Fruit fly (Drosophila melanogaster) whole organism, embryonic: ENCODE results near the gene CG43675.

Source experiments
- Asciz ChIP-seq: fragments of 200-800 bp; sonication (Bioruptor generic); optimal IDR thresholded peaks from 2 replicates; lab custom pipeline; 2017; ENCODE audit warnings: missing biosample characterization, mild to moderate bottlenecking, missing genetic modification characterization, missing genetic modification reagents
- Atf6 ChIP-seq: fragments of 200-800 bp; sonication (Bioruptor generic); IDR thresholded peaks from 2 replicates; pipeline ENCODE4 v1.3.6; 2022; ENCODE audit warnings: missing biosample characterization, missing genetic modification characterization
- Bteb2 ChIP-seq: fragments of 200-800 bp; sonication (Bioruptor generic); optimal IDR thresholded peaks from 2 replicates; lab custom pipeline; 2016; ENCODE audit warnings: missing biosample characterization, missing genetic modification characterization
- CG10274 ChIP-seq: fragments of 200-800 bp; sonication (Bioruptor generic); optimal IDR thresholded peaks from 3 replicates; lab custom pipeline; 2017; ENCODE audit warnings: missing biosample characterization, mild to moderate bottlenecking, missing genetic modification characterization
- CG11504 ChIP-seq: fragments of 200-800 bp; sonication (Bioruptor generic); optimal IDR thresholded peaks from 3 replicates; lab custom pipeline; 2019; ENCODE audit warnings: missing biosample characterization, mild to moderate bottlenecking, missing genetic modification characterization, moderate library complexity
- CG12155 ChIP-seq: fragments of 200-800 bp; sonication (Bioruptor generic); optimal IDR thresholded peaks from 3 replicates; lab custom pipeline; 2016; ENCODE audit warnings: missing biosample characterization, missing genetic modification characterization
- CG12769 ChIP-seq: fragments of 200-800 bp; sonication (Bioruptor generic); optimal IDR thresholded peaks from 2 replicates; lab custom pipeline; 2019; ENCODE audit warnings: missing biosample characterization, mild to moderate bottlenecking, missing genetic modification characterization, moderate library complexity
- CG13624 ChIP-seq: fragments of 200-800 bp; sonication (Bioruptor generic); optimal IDR thresholded peaks from 2 replicates; lab custom pipeline; 2016; ENCODE audit warnings: missing biosample characterization, missing genetic modification characterization
- CG15011 ChIP-seq: fragments of 200-800 bp; sonication (Bioruptor generic); optimal IDR thresholded peaks from 3 replicates; lab custom pipeline; 2018; ENCODE audit warnings: missing biosample characterization, mild to moderate bottlenecking, missing genetic modification characterization
- CG15073 ChIP-seq: fragments of 200-800 bp; sonication (Bioruptor generic); optimal IDR thresholded peaks from 2 replicates; lab custom pipeline; 2016; ENCODE audit warnings: missing biosample characterization, missing genetic modification characterization
- CG15269 ChIP-seq: fragments of 200-800 bp; sonication (Bioruptor generic); optimal IDR thresholded peaks from 2 replicates; lab custom pipeline; 2018; ENCODE audit warnings: missing biosample characterization, mild to moderate bottlenecking, missing genetic modification characterization, moderate library complexity
- CG16863 ChIP-seq: fragments of 200-800 bp; sonication (Bioruptor generic); optimal IDR thresholded peaks from 3 replicates; lab custom pipeline; 2016; ENCODE audit warnings: missing biosample characterization, missing genetic modification characterization
- CG17186 ChIP-seq: fragments of 200-800 bp; sonication (Bioruptor generic); optimal IDR thresholded peaks from 3 replicates; lab custom pipeline; 2017; ENCODE audit warnings: missing biosample characterization, missing genetic modification reagents, missing genetic modification characterization
- CG17912 ChIP-seq: fragments of 200-800 bp; sonication (Bioruptor generic); optimal IDR thresholded peaks from 2 replicates; lab custom pipeline; 2018; ENCODE audit warnings: missing biosample characterization, mild to moderate bottlenecking, missing genetic modification characterization
- CG31441 ChIP-seq: fragments of 200-800 bp; sonication (Bioruptor generic); IDR thresholded peaks from 2 replicates; pipeline ENCODE4 v1.3.6; 2022; ENCODE audit warnings: missing biosample characterization, missing genetic modification characterization
- CG43689 ChIP-seq: fragments of 200-800 bp; sonication (Bioruptor generic); IDR thresholded peaks from 2 replicates; pipeline ENCODE4 v1.3.6; 2022; ENCODE audit warnings: missing biosample characterization, missing genetic modification characterization
- CG5180 ChIP-seq: fragments of 200-800 bp; sonication (Bioruptor generic); optimal IDR thresholded peaks from 3 replicates; lab custom pipeline; 2017; ENCODE audit warnings: missing biosample characterization, missing genetic modification characterization, mild to moderate bottlenecking, moderate library complexity, missing genetic modification reagents
- CG5953 ChIP-seq: fragments of 200-800 bp; sonication (Bioruptor generic); IDR thresholded peaks from 2 replicates; pipeline ENCODE4 v1.3.6; 2022; ENCODE audit warnings: missing biosample characterization, missing genetic modification characterization
- CG8290 ChIP-seq, 3 experiments: fragments of 200-800 bp; sonication (Bioruptor generic); optimal IDR thresholded peaks; 2 replicates each; lab custom pipeline; 2016 to 2019; ENCODE audit warnings: missing biosample characterization in 3 of 3, missing genetic modification characterization in 3 of 3, mild to moderate bottlenecking in 2 of 3, moderate library complexity in 1 of 3
- CG9437 ChIP-seq: fragments of 200-800 bp; sonication (Bioruptor generic); optimal IDR thresholded peaks from 2 replicates; lab custom pipeline; 2018; ENCODE audit warnings: missing biosample characterization, mild to moderate bottlenecking, missing genetic modification characterization
- CrebB ChIP-seq: fragments of 200-800 bp; sonication (Bioruptor generic); optimal IDR thresholded peaks from 3 replicates; lab custom pipeline; 2018; ENCODE audit warnings: missing biosample characterization, mild to moderate bottlenecking, missing genetic modification characterization
- ERR ChIP-seq: fragments of 200-800 bp; sonication (Bioruptor generic); optimal IDR thresholded peaks from 2 replicates; lab custom pipeline; 2016; ENCODE audit warnings: missing biosample characterization, missing genetic modification characterization
- Fer1 ChIP-seq: fragments of 200-800 bp; sonication (Bioruptor generic); optimal IDR thresholded peaks from 2 replicates; lab custom pipeline; 2017; ENCODE audit warnings: missing biosample characterization, mild to moderate bottlenecking, missing genetic modification characterization
- H15 ChIP-seq: fragments of 200-800 bp; sonication (Bioruptor generic); IDR thresholded peaks from 3 replicates; pipeline ENCODE4 v1.3.6; 2022; ENCODE audit warnings: missing biosample characterization, missing genetic modification characterization
- NC2α ChIP-seq: fragments of 200-800 bp; sonication (Bioruptor generic); optimal IDR thresholded peaks from 2 replicates; lab custom pipeline; 2016; ENCODE audit warnings: missing biosample characterization, missing genetic modification characterization
- NK7.1 ChIP-seq: fragments of 200-800 bp; sonication (Bioruptor generic); optimal IDR thresholded peaks from 3 replicates; lab custom pipeline; 2016; ENCODE audit warnings: missing biosample characterization, missing genetic modification characterization
- Six4 ChIP-seq: fragments of 200-800 bp; sonication (Bioruptor generic); optimal IDR thresholded peaks from 2 replicates; lab custom pipeline; 2016; ENCODE audit warnings: missing biosample characterization, missing genetic modification characterization
- ac ChIP-seq: fragments of 200-800 bp; sonication (Bioruptor generic); optimal IDR thresholded peaks from 3 replicates; lab custom pipeline; 2017; ENCODE audit warnings: missing biosample characterization, mild to moderate bottlenecking, missing genetic modification characterization
- ara ChIP-seq: fragments of 200-800 bp; sonication (Bioruptor generic); IDR thresholded peaks from 2 replicates; pipeline ENCODE4 v1.3.6; 2022; ENCODE audit warnings: missing biosample characterization, missing genetic modification characterization
- bowl ChIP-seq: fragments of 200-800 bp; sonication (Bioruptor generic); IDR thresholded peaks from 2 replicates; pipeline ENCODE4 v1.3.6; 2022; ENCODE audit warnings: missing biosample characterization, missing genetic modification characterization
- br ChIP-seq: fragments of >200 bp; optimal IDR thresholded peaks from 2 replicates; lab custom pipeline; 2017
- fd96Cb ChIP-seq: fragments of 200-800 bp; sonication (Bioruptor generic); optimal IDR thresholded peaks from 2 replicates; lab custom pipeline; 2018; ENCODE audit warnings: missing biosample characterization, mild to moderate bottlenecking, missing genetic modification characterization, moderate library complexity
- gem ChIP-seq: fragments of 200-800 bp; sonication (Bioruptor generic); optimal IDR thresholded peaks from 2 replicates; lab custom pipeline; 2019; ENCODE audit warnings: missing biosample characterization, mild to moderate bottlenecking, missing genetic modification characterization, moderate library complexity
- grn ChIP-seq: fragments of 200-800 bp; sonication (Bioruptor generic); optimal IDR thresholded peaks from 3 replicates; lab custom pipeline; 2017; ENCODE audit warnings: missing biosample characterization, missing genetic modification characterization
- hkb ChIP-seq, 2 experiments: fragments of 200-800 bp in 1 of 2; fragments of >200 bp in 1 of 2; sonication (Bioruptor generic) in 1 of 2; IDR thresholded peaks in 1 of 2; optimal IDR thresholded peaks in 1 of 2; 2 replicates each; pipeline versions ENCODE4 v1.3.6 to Lab custom; 2017 to 2022; ENCODE audit warnings: missing biosample characterization in 1 of 2, missing genetic modification characterization in 1 of 2
- hth ChIP-seq: fragments of >200 bp; optimal IDR thresholded peaks from 2 replicates; lab custom pipeline; 2017; ENCODE audit warnings: inconsistent platforms
- insv ChIP-seq, 2 experiments: fragments of 200-800 bp; sonication (Bioruptor generic); optimal IDR thresholded peaks; 3 replicates each; lab custom pipeline; 2016 to 2018; ENCODE audit warnings: missing biosample characterization in 2 of 2, missing genetic modification characterization in 2 of 2
- lola ChIP-seq, 3 experiments: fragments of >200 bp in 2 of 3; fragments of 200-800 bp in 1 of 3; sonication (Bioruptor generic) in 1 of 3; optimal IDR thresholded peaks; 2 replicates each; lab custom pipeline; 2017 to 2019; ENCODE audit warnings: missing biosample characterization in 3 of 3, missing genetic modification characterization in 3 of 3, mild to moderate bottlenecking in 1 of 3, moderate library complexity in 1 of 3
- p53 ChIP-seq: fragments of 200-800 bp; sonication (Bioruptor generic); optimal IDR thresholded peaks from 2 replicates; lab custom pipeline; 2016; ENCODE audit warnings: missing biosample characterization, missing genetic modification characterization
- pan ChIP-seq, 4 experiments: fragments of >200 bp in 3 of 4; fragments of 200-800 bp in 1 of 4; sonication (Bioruptor generic) in 1 of 4; optimal IDR thresholded peaks in 3 of 4; IDR thresholded peaks in 1 of 4; 2 replicates each; pipeline versions ENCODE4 v1.3.6 to Lab custom; 2017 to 2022; ENCODE audit warnings: missing biosample characterization in 2 of 4, missing genetic modification characterization in 2 of 4, mixed read lengths in 1 of 4
- pb ChIP-seq: fragments of 200-800 bp; sonication (Bioruptor generic); optimal IDR thresholded peaks from 3 replicates; lab custom pipeline; 2016; ENCODE audit warnings: missing biosample characterization, missing genetic modification characterization
- phol ChIP-seq: fragments of 200-800 bp; sonication (Bioruptor generic); optimal IDR thresholded peaks from 3 replicates; lab custom pipeline; 2018; ENCODE audit warnings: missing biosample characterization, mild to moderate bottlenecking, missing genetic modification characterization, moderate library complexity
- pum ChIP-seq: fragments of 200-800 bp; sonication (Bioruptor generic); optimal IDR thresholded peaks from 2 replicates; lab custom pipeline; 2016; ENCODE audit warnings: missing biosample characterization, missing genetic modification characterization
- ranshi ChIP-seq: fragments of 200-800 bp; sonication (Bioruptor generic); IDR thresholded peaks from 2 replicates; pipeline ENCODE4 v1.3.6; 2022; ENCODE audit warnings: missing biosample characterization, missing genetic modification characterization
- shn ChIP-seq: fragments of 200-800 bp; sonication (Bioruptor generic); optimal IDR thresholded peaks from 3 replicates; lab custom pipeline; 2016; ENCODE audit warnings: missing biosample characterization, missing genetic modification characterization
- slp2 ChIP-seq: fragments of 200-800 bp; sonication (Bioruptor generic); optimal IDR thresholded peaks from 2 replicates; lab custom pipeline; 2016; ENCODE audit warnings: missing biosample characterization, missing genetic modification characterization
- ssp ChIP-seq: fragments of 200-800 bp; sonication (Bioruptor generic); IDR thresholded peaks from 2 replicates; pipeline ENCODE4 v1.3.6; 2022; ENCODE audit warnings: missing biosample characterization, missing genetic modification characterization
- stwl ChIP-seq: fragments of 200-800 bp; sonication (Bioruptor generic); optimal IDR thresholded peaks from 3 replicates; lab custom pipeline; 2018; ENCODE audit warnings: missing biosample characterization, mild to moderate bottlenecking, missing genetic modification characterization, moderate library complexity
- sug ChIP-seq: fragments of 200-800 bp; optimal IDR thresholded peaks from 2 replicates; lab custom pipeline; 2019; ENCODE audit warnings: missing biosample characterization, mild to moderate bottlenecking, missing genetic modification characterization, moderate library complexity
- tx ChIP-seq: fragments of 200-800 bp; sonication (Bioruptor generic); optimal IDR thresholded peaks from 2 replicates; lab custom pipeline; 2016; ENCODE audit warnings: missing biosample characterization, missing genetic modification characterization

CG43675 gene

DNA sequence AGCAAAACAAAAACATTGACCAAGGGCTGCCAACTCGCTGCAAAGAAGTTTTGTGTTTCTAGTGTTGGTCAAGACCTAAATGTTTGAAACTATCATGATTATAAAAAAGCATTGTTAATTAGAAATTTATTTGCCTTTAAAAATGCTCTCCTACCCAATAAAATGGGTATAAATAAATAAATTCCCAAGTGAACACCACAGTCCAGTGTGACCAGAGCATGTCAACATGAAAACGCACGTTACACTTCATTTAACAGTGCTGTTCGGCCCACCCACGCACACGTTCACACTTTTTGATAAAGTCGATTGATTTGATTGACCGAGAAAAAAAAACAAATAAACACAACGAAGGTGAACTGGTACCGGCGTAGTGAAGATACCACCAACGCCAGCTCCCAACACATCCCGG is 48.8 kb downstream of the CG43675 start, which contains the start of the genes CG9356, BBIP1 and CG8135 (continued):
- TF ChIP-seq Fer1 (GFP tag; lab: Kevin White, UChicago) (peak; percentile 78), ssp (no peak), p53 (GFP tag; lab: Kevin White, UChicago) (peak; percentile 60), CG17186 (GFP tag; lab: Kevin White, UChicago) (peak; percentile 82), CG10274 (GFP tag; lab: Kevin White, UChicago) (no peak), phol (tag; lab: Kevin White, UChicago) (peak; percentile 77), tx (GFP tag; lab: Kevin White, UChicago) (peak; percentile 81), grn (GFP tag; lab: Kevin White, UChicago) (peak; percentile 82), CG11504 (tag; lab: Kevin White, UChicago) (no peak), pb (peak; percentile 23), ranshi (peak; percentile 59), CG5953 (peak; percentile 51; the same call in 1 of the 2 replicates), sug (tag; lab: Kevin White, UChicago) (no peak), CG5180 (no peak), ac (GFP tag; lab: Kevin White, UChicago) (no peak), stwl (tag; lab: Kevin White, UChicago) (peak; percentile 92), pum (GFP tag; lab: Kevin White, UChicago) (peak; percentile 75), CG12155 (peak; percentile 81), fd96Cb (peak; percentile 29), slp2 (peak; percentile 73), CG15011 (GFP tag; lab: Kevin White, UChicago) (no peak), CG15269 (tag; lab: Kevin White, UChicago) (no peak), Six4 (GFP tag; lab: Kevin White, UChicago) (peak; percentile 75), CG9437 (GFP tag; lab: Kevin White, UChicago) (no peak), Asciz (GFP tag; lab: Kevin White, UChicago) (no peak), NK7.1 (GFP tag; lab: Kevin White, UChicago) (peak; percentile 58), CG17912 (GFP tag; lab: Kevin White, UChicago) (no peak), insv (GFP tag; optimal IDR thresholded peaks at IDR 0.05; lab: Kevin White, UChicago) (peak in 1 of 2 experiments; percentile 34), CG31441 (no peak; the same call in 1 of the 2 replicates), CG13624 (GFP tag; lab: Kevin White, UChicago) (peak; percentile 90), CrebB (tag; lab: Kevin White, UChicago) (peak; percentile 49), br (lab: Kevin White, UChicago) (no peak), gem (tag; lab: Kevin White, UChicago) (no peak), CG15073 (GFP tag; lab: Kevin White, UChicago) (no peak), CG16863 (GFP tag; lab: Kevin White, UChicago) (peak; percentile 76), Bteb2 (GFP tag; lab: Kevin White, UChicago) (peak; percentile 82), CG43689 (no peak), ERR (peak; percentile 82), pan (optimal IDR thresholded peaks at IDR 0.05; lab: Kevin White, UChicago) (no peak), pan (GFP tag; optimal IDR thresholded peaks at IDR 0.05 in 1 of 2, IDR thresholded peaks at IDR 0.05 in 1 of 2) (peak in 1 of 2 experiments; percentile 80), NC2α (peak; percentile 65), Atf6 (GFP tag; lab: Robert Waterston, UW) (peak; percentile 69), hkb (optimal IDR thresholded peaks at IDR 0.05; lab: Kevin White, UChicago) (peak; percentile 88), hkb (GFP tag; IDR thresholded peaks at IDR 0.05; lab: Robert Waterston, UW) (peak; percentile 76), hth (lab: Kevin White, UChicago) (no peak), ara (GFP tag; lab: Robert Waterston, UW) (peak; percentile 65), H15 (GFP tag; lab: Robert Waterston, UW) (peak; percentile 66; the same call in 2 of the 3 replicates), lola (GFP tag; optimal IDR thresholded peaks at IDR 0.05; lab: Kevin White, UChicago) (peak in 1 of 3 experiments; percentile 55), bowl (GFP tag; lab: Robert Waterston, UW) (no peak), shn (GFP tag; lab: Kevin White, UChicago) (peak; percentile 57), CG12769 (no peak), CG8290 (GFP tag; optimal IDR thresholded peaks at IDR 0.05; lab: Kevin White, UChicago) (peak; percentile 84), CG8290 (tag; optimal IDR thresholded peaks at IDR 0.05; lab: Kevin White, UChicago) (peak in 1 of 2 experiments; percentile 82)
